Fruit fly (Drosophila melanogaster) whole organism, embryonic: Measurements from ENCODE around the gene Pvf1.

Experiments
- B-H1 ChIP-seq: fragments of 200-800 bp; sonication (Bioruptor generic); IDR thresholded peaks from 3 replicates; pipeline ENCODE4 v1.3.6; 2022; ENCODE audit warnings: missing biosample characterization, missing genetic modification characterization
- CG11085 ChIP-seq: fragments of 200-800 bp; sonication (Bioruptor generic); IDR thresholded peaks from 2 replicates; pipeline ENCODE4 v1.3.6; 2022; ENCODE audit warnings: missing biosample characterization, missing genetic modification characterization
- CG11695 ChIP-seq: fragments of 200-800 bp; sonication (Bioruptor generic); IDR thresholded peaks from 3 replicates; pipeline ENCODE4 v1.3.6; 2022; ENCODE audit warnings: missing biosample characterization, missing genetic modification characterization
- CG12236 ChIP-seq: fragments of 200-800 bp; sonication (Bioruptor generic); optimal IDR thresholded peaks from 2 replicates; lab custom pipeline; 2016; ENCODE audit warnings: missing biosample characterization, missing genetic modification characterization
- CG13123 ChIP-seq: fragments of 200-800 bp; sonication (Bioruptor generic); optimal IDR thresholded peaks from 2 replicates; lab custom pipeline; 2016; ENCODE audit warnings: missing biosample characterization, missing genetic modification characterization
- CG14710 ChIP-seq: fragments of 200-800 bp; sonication (Bioruptor generic); optimal IDR thresholded peaks from 3 replicates; lab custom pipeline; 2019; ENCODE audit warnings: missing biosample characterization, mild to moderate bottlenecking, missing genetic modification characterization, moderate library complexity
- CG15269 ChIP-seq: fragments of 200-800 bp; sonication (Bioruptor generic); optimal IDR thresholded peaks from 2 replicates; lab custom pipeline; 2018; ENCODE audit warnings: missing biosample characterization, mild to moderate bottlenecking, missing genetic modification characterization, moderate library complexity
- CG15601 ChIP-seq: fragments of 200-800 bp; sonication (Bioruptor generic); optimal IDR thresholded peaks from 3 replicates; lab custom pipeline; 2019; ENCODE audit warnings: missing biosample characterization, mild to moderate bottlenecking, missing genetic modification characterization, moderate library complexity
- CG17912 ChIP-seq: fragments of 200-800 bp; sonication (Bioruptor generic); optimal IDR thresholded peaks from 2 replicates; lab custom pipeline; 2018; ENCODE audit warnings: missing biosample characterization, mild to moderate bottlenecking, missing genetic modification characterization
- CG2202 ChIP-seq: fragments of 200-800 bp; sonication (Bioruptor generic); optimal IDR thresholded peaks from 2 replicates; lab custom pipeline; 2018; ENCODE audit warnings: missing biosample characterization, mild to moderate bottlenecking, missing genetic modification characterization
- CG3281 ChIP-seq: fragments of 200-800 bp; sonication (Bioruptor generic); optimal IDR thresholded peaks from 3 replicates; lab custom pipeline; 2017; ENCODE audit warnings: missing biosample characterization, mild to moderate bottlenecking, missing genetic modification characterization
- CG4360 ChIP-seq: fragments of 200-800 bp; sonication (Bioruptor generic); IDR thresholded peaks from 2 replicates; pipeline ENCODE4 v1.3.6; 2022; ENCODE audit warnings: missing biosample characterization, missing genetic modification characterization
- CG43689 ChIP-seq: fragments of 200-800 bp; sonication (Bioruptor generic); IDR thresholded peaks from 2 replicates; pipeline ENCODE4 v1.3.6; 2022; ENCODE audit warnings: missing biosample characterization, missing genetic modification characterization
- CG6254 ChIP-seq: fragments of 200-800 bp; sonication (Bioruptor generic); optimal IDR thresholded peaks from 3 replicates; lab custom pipeline; 2017; ENCODE audit warnings: mild to moderate bottlenecking, missing biosample characterization, missing genetic modification reagents, missing genetic modification characterization
- CG7556 ChIP-seq: fragments of 200-800 bp; sonication (Bioruptor generic); optimal IDR thresholded peaks from 2 replicates; lab custom pipeline; 2017; ENCODE audit warnings: missing biosample characterization, mild to moderate bottlenecking, missing genetic modification characterization
- CoRest ChIP-seq: fragments of 200-800 bp; sonication (Bioruptor generic); optimal IDR thresholded peaks from 3 replicates; lab custom pipeline; 2018; ENCODE audit warnings: missing biosample characterization, mild to moderate bottlenecking, missing genetic modification characterization, moderate library complexity
- D19B ChIP-seq: fragments of 200-800 bp; sonication (Bioruptor generic); optimal IDR thresholded peaks from 2 replicates; lab custom pipeline; 2017; ENCODE audit warnings: missing biosample characterization, mild to moderate bottlenecking, missing genetic modification characterization
- Deaf1 ChIP-seq: fragments of 200-800 bp; optimal IDR thresholded peaks from 3 replicates; lab custom pipeline; 2019; ENCODE audit warnings: missing biosample characterization, mild to moderate bottlenecking, missing genetic modification characterization, moderate library complexity
- Doc2 ChIP-seq: fragments of 200-800 bp; sonication (Bioruptor generic); IDR thresholded peaks from 2 replicates; pipeline ENCODE4 v1.3.6; 2022; ENCODE audit warnings: missing biosample characterization, missing genetic modification characterization
- Dp ChIP-seq: fragments of 200-800 bp; sonication (Bioruptor generic); optimal IDR thresholded peaks from 2 replicates; lab custom pipeline; 2018; ENCODE audit warnings: missing biosample characterization, mild to moderate bottlenecking, missing genetic modification characterization, moderate library complexity
- E2f2 ChIP-seq: fragments of 200-800 bp; sonication (Bioruptor generic); IDR thresholded peaks from 2 replicates; pipeline ENCODE4 v1.3.6; 2022; ENCODE audit warnings: missing biosample characterization, missing genetic modification characterization
- ERR ChIP-seq: fragments of 200-800 bp; sonication (Bioruptor generic); optimal IDR thresholded peaks from 2 replicates; lab custom pipeline; 2016; ENCODE audit warnings: missing biosample characterization, missing genetic modification characterization
- Gug ChIP-seq: fragments of 200-800 bp; sonication (Bioruptor generic); IDR thresholded peaks from 4 replicates; pipeline ENCODE4 v1.3.6; 2022; ENCODE audit warnings: missing biosample characterization, missing genetic modification characterization
- Hmr ChIP-seq: fragments of 200-800 bp; sonication (Bioruptor generic); optimal IDR thresholded peaks from 3 replicates; lab custom pipeline; 2017; ENCODE audit warnings: mild to moderate bottlenecking, missing biosample characterization, missing genetic modification reagents, missing genetic modification characterization
- Hr51 ChIP-seq, 2 experiments: fragments of 200-800 bp; sonication (Bioruptor generic); optimal IDR thresholded peaks; 2 replicates in 1 of 2; 3 replicates in 1 of 2; lab custom pipeline; 2016 to 2018; ENCODE audit warnings: missing biosample characterization in 2 of 2, missing genetic modification characterization in 2 of 2, mild to moderate bottlenecking in 1 of 2, moderate library complexity in 1 of 2
- Max ChIP-seq: fragments of 200-800 bp; sonication (Bioruptor generic); optimal IDR thresholded peaks from 2 replicates; lab custom pipeline; 2016; ENCODE audit warnings: missing biosample characterization, mild to moderate bottlenecking, missing genetic modification characterization
- Meics ChIP-seq: fragments of 200-800 bp; sonication (Bioruptor generic); optimal IDR thresholded peaks from 2 replicates; lab custom pipeline; 2017; ENCODE audit warnings: missing biosample characterization, mild to moderate bottlenecking, missing genetic modification characterization
- Neu2 ChIP-seq: fragments of 200-800 bp; sonication (Bioruptor generic); optimal IDR thresholded peaks from 3 replicates; lab custom pipeline; 2016; ENCODE audit warnings: missing biosample characterization, missing genetic modification characterization, borderline replicate concordance
- Oli ChIP-seq: fragments of 200-800 bp; sonication (Bioruptor generic); optimal IDR thresholded peaks from 2 replicates; lab custom pipeline; 2018; ENCODE audit warnings: missing biosample characterization, mild to moderate bottlenecking, missing genetic modification characterization, moderate library complexity
- PHDP ChIP-seq: fragments of 200-800 bp; sonication (Bioruptor generic); optimal IDR thresholded peaks from 3 replicates; lab custom pipeline; 2018; ENCODE audit warnings: missing biosample characterization, mild to moderate bottlenecking, missing genetic modification characterization, moderate library complexity
- Ptx1 ChIP-seq: fragments of 200-800 bp; sonication (Bioruptor generic); IDR thresholded peaks from 2 replicates; pipeline ENCODE4 v1.3.6; 2022; ENCODE audit warnings: missing biosample characterization, missing genetic modification characterization
- Rfx ChIP-seq: fragments of 200-800 bp; sonication (Bioruptor generic); IDR thresholded peaks from 2 replicates; pipeline ENCODE4 v1.3.6; 2022; ENCODE audit warnings: missing biosample characterization, missing genetic modification characterization
- Rx ChIP-seq: fragments of 200-800 bp; sonication (Bioruptor generic); IDR thresholded peaks from 2 replicates; pipeline ENCODE4 v1.3.6; 2022; ENCODE audit warnings: missing biosample characterization, missing genetic modification characterization
- Sry-δ ChIP-seq: fragments of 200-800 bp; sonication (Bioruptor generic); optimal IDR thresholded peaks from 2 replicates; lab custom pipeline; 2016; ENCODE audit warnings: missing biosample characterization, missing genetic modification characterization
- Stat92E ChIP-seq, 3 experiments: fragments of >200 bp in 2 of 3; fragments of 200-800 bp in 1 of 3; sonication (Bioruptor generic) in 1 of 3; optimal IDR thresholded peaks; 2 replicates each; lab custom pipeline; 2017 to 2019; ENCODE audit warnings: missing biosample characterization in 3 of 3, missing genetic modification characterization in 3 of 3, mild to moderate bottlenecking in 1 of 3, moderate library complexity in 1 of 3
- ato ChIP-seq: fragments of 200-800 bp; sonication (Bioruptor generic); IDR thresholded peaks from 2 replicates; pipeline ENCODE4 v1.3.6; 2022; ENCODE audit warnings: missing biosample characterization, missing genetic modification characterization; ENCODE audit not compliant: partially characterized antibody
- chinmo ChIP-seq: fragments of 200-800 bp; sonication (Bioruptor generic); IDR thresholded peaks from 4 replicates; pipeline ENCODE4 v1.3.6; 2022; ENCODE audit warnings: missing biosample characterization, missing genetic modification characterization; ENCODE audit not compliant: partially characterized antibody
- crc ChIP-seq: fragments of 200-800 bp; sonication (Bioruptor generic); optimal IDR thresholded peaks from 2 replicates; lab custom pipeline; 2016; ENCODE audit warnings: missing biosample characterization, missing genetic modification characterization
- cwo ChIP-seq: fragments of 200-800 bp; sonication (Bioruptor generic); optimal IDR thresholded peaks from 3 replicates; lab custom pipeline; 2017; ENCODE audit warnings: missing biosample characterization, missing genetic modification characterization, mild to moderate bottlenecking, moderate library complexity, missing genetic modification reagents
- gfzf ChIP-seq: fragments of 200-800 bp; sonication (Bioruptor generic); optimal IDR thresholded peaks from 2 replicates; lab custom pipeline; 2016; ENCODE audit warnings: missing biosample characterization, mild to moderate bottlenecking, missing genetic modification characterization, moderate library complexity
- hth ChIP-seq: fragments of >200 bp; optimal IDR thresholded peaks from 2 replicates; lab custom pipeline; 2017; ENCODE audit warnings: inconsistent platforms
- lab ChIP-seq: fragments of 200-800 bp; sonication (Bioruptor generic); optimal IDR thresholded peaks from 3 replicates; lab custom pipeline; 2017; ENCODE audit warnings: missing biosample characterization, missing genetic modification characterization, mild to moderate bottlenecking, moderate library complexity, missing genetic modification reagents
- pb ChIP-seq: fragments of 200-800 bp; sonication (Bioruptor generic); optimal IDR thresholded peaks from 3 replicates; lab custom pipeline; 2016; ENCODE audit warnings: missing biosample characterization, missing genetic modification characterization
- prd ChIP-seq, 3 experiments: fragments of >200 bp in 2 of 3; fragments of 200-800 bp in 1 of 3; sonication (Bioruptor generic) in 1 of 3; optimal IDR thresholded peaks in 2 of 3; IDR thresholded peaks in 1 of 3; 2 replicates in 2 of 3; 3 replicates in 1 of 3; pipeline versions ENCODE4 v1.3.6 to Lab custom; 2017 to 2022; ENCODE audit warnings: missing biosample characterization in 1 of 3, missing genetic modification characterization in 1 of 3
- shn ChIP-seq: fragments of 200-800 bp; sonication (Bioruptor generic); optimal IDR thresholded peaks from 3 replicates; lab custom pipeline; 2016; ENCODE audit warnings: missing biosample characterization, missing genetic modification characterization
- sna ChIP-seq: fragments of 200-800 bp; sonication (Bioruptor generic); IDR thresholded peaks from 2 replicates; pipeline ENCODE4 v1.3.6; 2022; ENCODE audit warnings: missing biosample characterization, missing genetic modification characterization; ENCODE audit not compliant: partially characterized antibody
- unc-4 ChIP-seq: fragments of 200-800 bp; sonication (Bioruptor generic); IDR thresholded peaks from 2 replicates; pipeline ENCODE4 v1.3.6; 2022; ENCODE audit warnings: missing biosample characterization, missing genetic modification characterization; ENCODE audit not compliant: partially characterized antibody
- wor ChIP-seq: fragments of 200-800 bp; sonication (Bioruptor generic); IDR thresholded peaks from 2 replicates; pipeline ENCODE4 v1.3.6; 2022; ENCODE audit warnings: missing biosample characterization, missing genetic modification characterization

The Pvf1 gene

DNA sequence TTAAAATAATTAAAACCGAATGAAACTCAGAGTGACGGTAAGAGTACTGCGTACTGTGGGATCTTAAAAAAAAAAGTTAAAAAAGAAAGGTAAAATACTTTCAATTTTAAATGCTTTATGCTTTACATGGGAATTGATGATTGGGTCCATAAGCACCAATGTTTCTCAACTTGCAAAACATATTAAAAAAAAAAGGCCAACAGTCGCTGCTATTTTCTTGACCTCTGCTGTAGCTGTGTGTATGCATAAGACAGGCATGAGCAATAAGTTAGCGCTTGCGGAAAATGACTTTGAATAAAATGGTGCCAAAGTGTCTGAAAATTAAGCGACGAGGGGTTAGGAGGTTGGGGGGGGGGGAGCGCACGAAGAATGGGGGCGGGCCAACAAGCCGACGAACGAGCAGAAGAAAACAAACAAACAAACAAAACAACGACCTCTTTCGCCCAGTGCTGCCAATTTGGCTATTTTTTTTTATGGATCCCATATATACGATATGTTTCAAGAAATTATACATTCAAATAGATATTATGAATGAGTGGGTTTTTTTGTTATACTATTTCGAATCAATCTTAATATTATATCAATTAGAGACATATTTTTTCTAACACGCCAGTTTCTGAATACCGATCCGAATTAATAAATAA lies 37.1 kb downstream of the Pvf1 start (continued):
- TF ChIP-seq CG13123 (GFP tag; lab: Kevin White, UChicago) (no peak), CG15269 (tag; lab: Kevin White, UChicago) (peak; percentile 65), pb (peak; percentile 46), Max (no peak), E2f2 (GFP tag; lab: Robert Waterston, UW) (peak; percentile 40; the same call in 1 of the 2 replicates), Sry-δ (no peak), D19B (GFP tag; lab: Kevin White, UChicago) (no peak), cwo (GFP tag; lab: Kevin White, UChicago) (peak; percentile 15), CG6254 (GFP tag; lab: Kevin White, UChicago) (no peak), Dp (GFP tag; lab: Kevin White, UChicago) (no peak), gfzf (GFP tag; lab: Kevin White, UChicago) (no peak), Meics (GFP tag; lab: Kevin White, UChicago) (peak; percentile 51), Gug (GFP tag; lab: Robert Waterston, UW) (peak; percentile 52; the same call in 1 of the 4 replicates), ERR (GFP tag; lab: Kevin White, UChicago) (no peak), Stat92E (GFP tag; optimal IDR thresholded peaks at IDR 0.05; lab: Kevin White, UChicago) (no peak), Ptx1 (GFP tag; lab: Robert Waterston, UW) (peak; percentile 65), shn (GFP tag; lab: Kevin White, UChicago) (no peak), Rfx (GFP tag; lab: Robert Waterston, UW) (peak; percentile 59), CoRest (tag; lab: Kevin White, UChicago) (peak; percentile 39), CG7556 (peak; percentile 41), chinmo (GFP tag; lab: Robert Waterston, UW) (no peak), Deaf1 (tag; lab: Kevin White, UChicago) (no peak), hth (lab: Kevin White, UChicago) (no peak), ato (GFP tag; lab: Robert Waterston, UW) (no peak), prd (optimal IDR thresholded peaks at IDR 0.05; lab: Kevin White, UChicago) (no peak), prd (GFP tag; IDR thresholded peaks at IDR 0.05; lab: Robert Waterston, UW) (peak; percentile 70), CG11695 (GFP tag; lab: Robert Waterston, UW) (peak; percentile 68), sna (GFP tag; lab: Robert Waterston, UW) (no peak), Doc2 (GFP tag; lab: Robert Waterston, UW) (no peak), CG43689 (GFP tag; lab: Robert Waterston, UW) (no peak), CG15601 (tag; lab: Kevin White, UChicago) (no peak), CG4360 (GFP tag; lab: Robert Waterston, UW) (no peak), CG14710 (tag; lab: Kevin White, UChicago) (peak; percentile 14), Neu2 (GFP tag; lab: Kevin White, UChicago) (no peak), PHDP (peak; percentile 31), Hmr (GFP tag; lab: Kevin White, UChicago) (no peak), Oli (tag; lab: Kevin White, UChicago) (peak; percentile 55), unc-4 (GFP tag; lab: Robert Waterston, UW) (no peak), CG12236 (GFP tag; lab: Kevin White, UChicago) (no peak), Rx (GFP tag; lab: Robert Waterston, UW) (peak; percentile 23; the same call in 1 of the 2 replicates), lab (peak; percentile 72), B-H1 (peak; percentile 41; the same call in 1 of the 3 replicates), crc (GFP tag; lab: Kevin White, UChicago) (peak; percentile 19), CG2202 (tag; lab: Kevin White, UChicago) (no peak), wor (no peak), CG17912 (GFP tag; lab: Kevin White, UChicago) (no peak), CG3281 (GFP tag; lab: Kevin White, UChicago) (peak; percentile 51), CG11085 (GFP tag; lab: Robert Waterston, UW) (no peak), Hr51 (GFP tag; optimal IDR thresholded peaks at IDR 0.05; lab: Kevin White, UChicago) (peak in 1 of 2 experiments; percentile 67)
